Fruit fly (Drosophila melanogaster): Measurements from ENCODE around the gene CG13606.

The CG13606 gene

dm6 chr3R:24188619-24189018, 16.2 kb downstream of the CG13606 start, which contains the start of gene CG5515 (continued):
- TF ChIP-seq Adf1 (GFP tag; IDR thresholded peaks at IDR 0.05) (peak; percentile 65), dmrt99B (tag; optimal IDR thresholded peaks at IDR 0.05) (no peak), CG10209 (GFP tag; optimal IDR thresholded peaks at IDR 0.05) (peak; percentile 49), Dll (GFP tag; IDR thresholded peaks at IDR 0.05; ENCODE audit: partially characterized antibody) (peak; percentile 75), CG17829 (tag; optimal IDR thresholded peaks at IDR 0.05) (peak; percentile 66), CG9437 (GFP tag; optimal IDR thresholded peaks at IDR 0.05) (peak; percentile 35), schlank (tag; optimal IDR thresholded peaks at IDR 0.05) (no peak), ac (GFP tag; optimal IDR thresholded peaks at IDR 0.05) (no peak), sisA (GFP tag; IDR thresholded peaks at IDR 0.05) (peak; percentile 89), ftz-f1 (GFP tag; optimal IDR thresholded peaks at IDR 0.05) (no peak), Fer2 (tag; optimal IDR thresholded peaks at IDR 0.05) (peak; percentile 43), psq (GFP tag; optimal IDR thresholded peaks at IDR 0.05) (peak; percentile 26), Hr51 (GFP tag; optimal IDR thresholded peaks at IDR 0.05) (peak; percentile 80 to 81), Sry-δ (GFP tag; optimal IDR thresholded peaks at IDR 0.05) (peak; percentile 54), ems (GFP tag; optimal IDR thresholded peaks at IDR 0.05) (peak; percentile 66), tx (GFP tag; optimal IDR thresholded peaks at IDR 0.05) (peak; percentile 79), sqz (GFP tag; optimal IDR thresholded peaks at IDR 0.05) (no peak), bcd (GFP tag; optimal IDR thresholded peaks at IDR 0.05) (peak; percentile 64), CG5953 (GFP tag; IDR thresholded peaks at IDR 0.05) (peak; percentile 79), CG4820 (GFP tag; optimal IDR thresholded peaks at IDR 0.05) (peak; percentile 59), CG13775 (GFP tag; optimal IDR thresholded peaks at IDR 0.05) (peak; percentile 90), CG10565 (GFP tag; optimal IDR thresholded peaks at IDR 0.05) (no peak), pnt (GFP tag; optimal IDR thresholded peaks at IDR 0.05) (peak; percentile 68), tll (GFP tag; optimal IDR thresholded peaks at IDR 0.05) (no peak), unc-4 (GFP tag; IDR thresholded peaks at IDR 0.05; ENCODE audit: partially characterized antibody) (peak; percentile 58), odd (GFP tag; optimal IDR thresholded peaks at IDR 0.05) (no peak), Kr (GFP tag; optimal IDR thresholded peaks at IDR 0.05) (no peak)

- TF ChIP-seq Dad (GFP tag; optimal IDR thresholded peaks at IDR 0.05) (peak; percentile 78), CG1832 (GFP tag; optimal IDR thresholded peaks at IDR 0.05) (no peak), shn (GFP tag; optimal IDR thresholded peaks at IDR 0.05) (peak; percentile 65), CG3847 (GFP tag; IDR thresholded peaks at IDR 0.05) (peak; percentile 96), pnt (GFP tag; optimal IDR thresholded peaks at IDR 0.05) (peak; percentile 84), Doc2 (GFP tag; IDR thresholded peaks at IDR 0.05) (peak; percentile 89), Elba2 (GFP tag; optimal IDR thresholded peaks at IDR 0.05) (peak; percentile 71), Hr3 (GFP tag; optimal IDR thresholded peaks at IDR 0.05) (peak; percentile 95), CG31441 (GFP tag; IDR thresholded peaks at IDR 0.05) (peak; percentile 94), CG4730 (GFP tag; IDR thresholded peaks at IDR 0.05) (peak; percentile 94), CG7963 (GFP tag; IDR thresholded peaks at IDR 0.05; ENCODE audit: partially characterized antibody) (no peak), CHES-1-like (GFP tag; optimal IDR thresholded peaks at IDR 0.05) (peak; percentile 79), CG15696 (tag; optimal IDR thresholded peaks at IDR 0.05) (peak; percentile 95), cad (GFP tag; optimal IDR thresholded peaks at IDR 0.05) (no peak), CG30020 (tag; optimal IDR thresholded peaks at IDR 0.05) (peak; percentile 84), CG1024 (GFP tag; IDR thresholded peaks at IDR 0.05) (peak; percentile 76), usp (GFP tag; optimal IDR thresholded peaks at IDR 0.05) (no peak), CG31365 (tag; optimal IDR thresholded peaks at IDR 0.05) (peak; percentile 73), CG12659 (GFP tag; optimal IDR thresholded peaks at IDR 0.05) (peak; percentile 96), CG13894 (tag; optimal IDR thresholded peaks at IDR 0.05) (peak; percentile 95), ERR (GFP tag; optimal IDR thresholded peaks at IDR 0.05) (peak; percentile 64), Hey (tag; optimal IDR thresholded peaks at IDR 0.05) (peak; percentile 35), Hand (GFP tag; optimal IDR thresholded peaks at IDR 0.05) (peak; percentile 80), Dip2 (GFP tag; IDR thresholded peaks at IDR 0.05) (peak; percentile 57), otp (GFP tag; IDR thresholded peaks at IDR 0.05) (peak; percentile 84)
These were observed 21.0 kb downstream of the CG13606 start, which contains the start of the genes SMC6 and CG6204 for dm6 chr3R:24193373-24193879. Gene SMC6 (minus strand): TSS chr3R:24193423. Gene CG6204 (plus strand): TSS chr3R:24193832.

Data from whole organism, embryonic.